Fruit fly (Drosophila melanogaster) whole organism, embryonic: ENCODE data around the gene mof.

Experiments used
- Ada2b ChIP-seq: fragments of 200-800 bp; sonication (Bioruptor generic); IDR thresholded peaks from 2 replicates; pipeline ENCODE4 v1.3.6; 2022; ENCODE audit warnings: missing biosample characterization, missing genetic modification characterization
- Awh ChIP-seq: fragments of 200-800 bp; sonication (Bioruptor generic); IDR thresholded peaks from 2 replicates; pipeline ENCODE4, ENCODE4 v1.3.6; 2022; ENCODE audit warnings: missing biosample characterization, missing genetic modification characterization
- CG11504 ChIP-seq: fragments of 200-800 bp; sonication (Bioruptor generic); optimal IDR thresholded peaks from 3 replicates; lab custom pipeline; 2019; ENCODE audit warnings: missing biosample characterization, mild to moderate bottlenecking, missing genetic modification characterization, moderate library complexity
- CG12071 ChIP-seq: fragments of 200-800 bp; sonication (Bioruptor generic); optimal IDR thresholded peaks from 3 replicates; lab custom pipeline; 2018; ENCODE audit warnings: missing biosample characterization, mild to moderate bottlenecking, missing genetic modification characterization
- CG12236 ChIP-seq: fragments of 200-800 bp; sonication (Bioruptor generic); optimal IDR thresholded peaks from 2 replicates; lab custom pipeline; 2016; ENCODE audit warnings: missing biosample characterization, missing genetic modification characterization
- CG14667 ChIP-seq: fragments of 200-800 bp; sonication (Bioruptor generic); IDR thresholded peaks from 2 replicates; pipeline ENCODE4 v1.3.6; 2022; ENCODE audit warnings: missing biosample characterization, missing genetic modification characterization
- CG15601 ChIP-seq: fragments of 200-800 bp; sonication (Bioruptor generic); optimal IDR thresholded peaks from 3 replicates; lab custom pipeline; 2019; ENCODE audit warnings: missing biosample characterization, mild to moderate bottlenecking, missing genetic modification characterization, moderate library complexity
- CG16779 ChIP-seq: fragments of 200-800 bp; sonication (Bioruptor generic); IDR thresholded peaks from 2 replicates; pipeline ENCODE4 v1.3.6; 2022; ENCODE audit warnings: missing biosample characterization, missing genetic modification characterization
- CG17186 ChIP-seq: fragments of 200-800 bp; sonication (Bioruptor generic); optimal IDR thresholded peaks from 3 replicates; lab custom pipeline; 2017; ENCODE audit warnings: missing biosample characterization, missing genetic modification reagents, missing genetic modification characterization
- CG18619 ChIP-seq: fragments of 200-800 bp; sonication (Bioruptor generic); optimal IDR thresholded peaks from 3 replicates; lab custom pipeline; 2017; ENCODE audit warnings: missing biosample characterization, mild to moderate bottlenecking, missing genetic modification characterization
- CG18764 ChIP-seq: fragments of 200-800 bp; sonication (Bioruptor generic); optimal IDR thresholded peaks from 3 replicates; lab custom pipeline; 2016; ENCODE audit warnings: missing biosample characterization, missing genetic modification characterization
- CG2712 ChIP-seq: fragments of 200-800 bp; optimal IDR thresholded peaks from 3 replicates; lab custom pipeline; 2019; ENCODE audit warnings: missing biosample characterization, mild to moderate bottlenecking, missing genetic modification characterization, moderate library complexity
- CG7745 ChIP-seq: fragments of 200-800 bp; sonication (Bioruptor generic); optimal IDR thresholded peaks from 2 replicates; lab custom pipeline; 2018; ENCODE audit warnings: missing biosample characterization, mild to moderate bottlenecking, missing genetic modification characterization, moderate library complexity
- CG7839 ChIP-seq: fragments of 200-800 bp; sonication (Bioruptor generic); optimal IDR thresholded peaks from 3 replicates; lab custom pipeline; 2018; ENCODE audit warnings: missing biosample characterization, mild to moderate bottlenecking, missing genetic modification characterization, moderate library complexity
- CG7963 ChIP-seq: fragments of 200-800 bp; sonication (Bioruptor generic); IDR thresholded peaks from 3 replicates; pipeline ENCODE4 v1.3.6; 2022; ENCODE audit warnings: missing biosample characterization, missing genetic modification characterization; ENCODE audit not compliant: partially characterized antibody
- CG8944 ChIP-seq: fragments of 200-800 bp; sonication (Bioruptor generic); optimal IDR thresholded peaks from 3 replicates; lab custom pipeline; 2016; ENCODE audit warnings: missing biosample characterization, missing genetic modification characterization
- CG9727 ChIP-seq: fragments of 200-800 bp; sonication (Bioruptor generic); optimal IDR thresholded peaks from 3 replicates; lab custom pipeline; 2017; ENCODE audit warnings: missing biosample characterization, mild to moderate bottlenecking, missing genetic modification characterization
- CG9932 ChIP-seq: fragments of 200-800 bp; sonication (Bioruptor generic); IDR thresholded peaks from 2 replicates; pipeline ENCODE4 v1.3.6; 2022; ENCODE audit warnings: missing biosample characterization, missing genetic modification characterization
- D19B ChIP-seq: fragments of 200-800 bp; sonication (Bioruptor generic); optimal IDR thresholded peaks from 2 replicates; lab custom pipeline; 2017; ENCODE audit warnings: missing biosample characterization, mild to moderate bottlenecking, missing genetic modification characterization
- Hmx ChIP-seq: fragments of 200-800 bp; sonication (Bioruptor generic); optimal IDR thresholded peaks from 2 replicates; lab custom pipeline; 2016; ENCODE audit warnings: missing biosample characterization, missing genetic modification characterization
- Hr51 ChIP-seq, 2 experiments: fragments of 200-800 bp; sonication (Bioruptor generic); optimal IDR thresholded peaks; 2 replicates in 1 of 2; 3 replicates in 1 of 2; lab custom pipeline; 2016 to 2018; ENCODE audit warnings: missing biosample characterization in 2 of 2, missing genetic modification characterization in 2 of 2, mild to moderate bottlenecking in 1 of 2, moderate library complexity in 1 of 2
- Hsf ChIP-seq: fragments of 200-800 bp; sonication (Bioruptor generic); optimal IDR thresholded peaks from 3 replicates; lab custom pipeline; 2016; ENCODE audit warnings: missing biosample characterization, missing genetic modification characterization
- MESR4 ChIP-seq: fragments of 200-800 bp; sonication (Bioruptor generic); optimal IDR thresholded peaks from 2 replicates; lab custom pipeline; 2018; ENCODE audit warnings: missing biosample characterization, mild to moderate bottlenecking, missing genetic modification characterization, moderate library complexity
- Optix ChIP-seq: fragments of 200-800 bp; sonication (Bioruptor generic); IDR thresholded peaks from 3 replicates; pipeline ENCODE4 v1.3.6; 2022; ENCODE audit warnings: missing biosample characterization, missing genetic modification characterization
- PHDP ChIP-seq: fragments of 200-800 bp; sonication (Bioruptor generic); optimal IDR thresholded peaks from 3 replicates; lab custom pipeline; 2018; ENCODE audit warnings: missing biosample characterization, mild to moderate bottlenecking, missing genetic modification characterization, moderate library complexity
- Ptx1 ChIP-seq: fragments of 200-800 bp; sonication (Bioruptor generic); IDR thresholded peaks from 2 replicates; pipeline ENCODE4 v1.3.6; 2022; ENCODE audit warnings: missing biosample characterization, missing genetic modification characterization
- Rx ChIP-seq: fragments of 200-800 bp; sonication (Bioruptor generic); IDR thresholded peaks from 2 replicates; pipeline ENCODE4 v1.3.6; 2022; ENCODE audit warnings: missing biosample characterization, missing genetic modification characterization
- Side ChIP-seq: fragments of 200-800 bp; sonication (Bioruptor generic); optimal IDR thresholded peaks from 2 replicates; lab custom pipeline; 2016; ENCODE audit warnings: missing biosample characterization, missing genetic modification characterization
- abd-A ChIP-seq: fragments of 200-800 bp; sonication (Bioruptor generic); optimal IDR thresholded peaks from 3 replicates; lab custom pipeline; 2019; ENCODE audit warnings: missing biosample characterization, mild to moderate bottlenecking, missing genetic modification characterization, moderate library complexity
- ato ChIP-seq: fragments of 200-800 bp; sonication (Bioruptor generic); IDR thresholded peaks from 2 replicates; pipeline ENCODE4 v1.3.6; 2022; ENCODE audit warnings: missing biosample characterization, missing genetic modification characterization; ENCODE audit not compliant: partially characterized antibody
- dpn ChIP-seq, 2 experiments: fragments of 200-800 bp; sonication (Bioruptor generic); optimal IDR thresholded peaks; 3 replicates each; lab custom pipeline; 2016; ENCODE audit warnings: missing biosample characterization in 2 of 2, missing genetic modification characterization in 2 of 2
- dysf ChIP-seq: fragments of 200-800 bp; sonication (Bioruptor generic); IDR thresholded peaks from 3 replicates; pipeline ENCODE4 v1.3.6; 2022; ENCODE audit warnings: missing biosample characterization, missing genetic modification characterization
- ems ChIP-seq: fragments of 200-800 bp; sonication (Bioruptor generic); optimal IDR thresholded peaks from 3 replicates; lab custom pipeline; 2016; ENCODE audit warnings: missing biosample characterization, missing genetic modification characterization
- fd102C ChIP-seq: fragments of 200-800 bp; sonication (Bioruptor generic); optimal IDR thresholded peaks from 2 replicates; lab custom pipeline; 2018; ENCODE audit warnings: missing biosample characterization, mild to moderate bottlenecking, missing genetic modification characterization, moderate library complexity
- gem ChIP-seq: fragments of 200-800 bp; sonication (Bioruptor generic); optimal IDR thresholded peaks from 2 replicates; lab custom pipeline; 2019; ENCODE audit warnings: missing biosample characterization, mild to moderate bottlenecking, missing genetic modification characterization, moderate library complexity
- gro ChIP-seq: fragments of 200-800 bp; sonication (Bioruptor generic); optimal IDR thresholded peaks from 2 replicates; lab custom pipeline; 2016; ENCODE audit warnings: missing biosample characterization, missing genetic modification characterization
- jing ChIP-seq: fragments of 200-800 bp; sonication (Bioruptor generic); optimal IDR thresholded peaks from 2 replicates; lab custom pipeline; 2018; ENCODE audit warnings: missing biosample characterization, mild to moderate bottlenecking, missing genetic modification characterization
- knrl ChIP-seq: fragments of 200-800 bp; sonication (Bioruptor generic); IDR thresholded peaks from 3 replicates; pipeline ENCODE4 v1.3.6; 2022; ENCODE audit warnings: missing biosample characterization, missing genetic modification characterization; ENCODE audit not compliant: partially characterized antibody
- lab ChIP-seq: fragments of 200-800 bp; sonication (Bioruptor generic); optimal IDR thresholded peaks from 3 replicates; lab custom pipeline; 2017; ENCODE audit warnings: missing biosample characterization, missing genetic modification characterization, mild to moderate bottlenecking, moderate library complexity, missing genetic modification reagents
- p53 ChIP-seq: fragments of 200-800 bp; sonication (Bioruptor generic); optimal IDR thresholded peaks from 2 replicates; lab custom pipeline; 2016; ENCODE audit warnings: missing biosample characterization, missing genetic modification characterization
- prd ChIP-seq, 3 experiments: fragments of >200 bp in 2 of 3; fragments of 200-800 bp in 1 of 3; sonication (Bioruptor generic) in 1 of 3; optimal IDR thresholded peaks in 2 of 3; IDR thresholded peaks in 1 of 3; 2 replicates in 2 of 3; 3 replicates in 1 of 3; pipeline versions ENCODE4 v1.3.6 to Lab custom; 2017 to 2022; ENCODE audit warnings: missing biosample characterization in 1 of 3, missing genetic modification characterization in 1 of 3
- ranshi ChIP-seq: fragments of 200-800 bp; sonication (Bioruptor generic); IDR thresholded peaks from 2 replicates; pipeline ENCODE4 v1.3.6; 2022; ENCODE audit warnings: missing biosample characterization, missing genetic modification characterization
- rib ChIP-seq: fragments of 200-800 bp; sonication (Bioruptor generic); IDR thresholded peaks from 2 replicates; pipeline ENCODE4 v1.3.6; 2022; ENCODE audit warnings: missing biosample characterization, missing genetic modification characterization
- sens ChIP-seq: fragments of 200-800 bp; sonication (Bioruptor generic); peaks from one replicate; lab custom pipeline; 2016; ENCODE audit warnings: missing biosample characterization, missing genetic modification characterization
- sens-2 ChIP-seq: fragments of 200-800 bp; sonication (Bioruptor generic); IDR thresholded peaks from 2 replicates; pipeline ENCODE4 v1.3.6; 2022; ENCODE audit warnings: missing biosample characterization, missing genetic modification characterization
- sr ChIP-seq: fragments of 200-800 bp; sonication (Bioruptor generic); IDR thresholded peaks from 3 replicates; pipeline ENCODE4 v1.3.6; 2022; ENCODE audit warnings: missing biosample characterization, missing genetic modification characterization
- tin ChIP-seq: fragments of 200-800 bp; sonication (Bioruptor generic); optimal IDR thresholded peaks from 3 replicates; lab custom pipeline; 2016; ENCODE audit warnings: missing biosample characterization, missing genetic modification characterization
- tll ChIP-seq, 2 experiments: fragments of 200-800 bp in 1 of 2; fragments of >200 bp in 1 of 2; sonication (Bioruptor generic) in 1 of 2; optimal IDR thresholded peaks; 2 replicates each; lab custom pipeline; 2017 to 2019; ENCODE audit warnings: missing biosample characterization in 2 of 2, missing genetic modification characterization in 2 of 2, mild to moderate bottlenecking in 1 of 2, moderate library complexity in 1 of 2
- tup ChIP-seq: fragments of 200-800 bp; sonication (Bioruptor generic); optimal IDR thresholded peaks from 2 replicates; lab custom pipeline; 2016; ENCODE audit warnings: missing biosample characterization, mild to moderate bottlenecking, missing genetic modification characterization, moderate library complexity
- tx ChIP-seq: fragments of 200-800 bp; sonication (Bioruptor generic); optimal IDR thresholded peaks from 2 replicates; lab custom pipeline; 2016; ENCODE audit warnings: missing biosample characterization, missing genetic modification characterization

The mof gene

DNA sequence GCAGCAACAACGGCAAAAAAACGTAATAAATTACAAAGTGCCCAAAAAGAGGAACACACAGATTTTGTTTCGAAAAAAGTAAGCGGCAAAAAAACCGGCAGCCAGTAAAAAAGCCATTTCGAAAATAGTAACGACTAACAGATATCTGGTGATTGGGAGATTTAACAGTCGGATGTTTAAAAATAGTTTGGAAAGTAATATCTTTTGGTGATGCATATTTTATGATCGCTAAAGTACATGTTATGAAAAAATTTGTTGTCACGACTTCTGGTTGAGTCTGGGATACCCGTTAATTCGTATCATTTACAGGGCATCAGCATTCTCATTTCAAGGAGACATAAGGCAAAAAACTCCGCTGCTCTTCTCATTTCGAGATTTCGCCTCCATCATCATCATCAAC, 46.5 kb upstream of the mof start (continued):
- TF ChIP-seq CG8944 (GFP tag; lab: Kevin White, UChicago) (no peak), p53 (GFP tag; lab: Kevin White, UChicago) (no peak), CG7745 (tag; lab: Kevin White, UChicago) (no peak), Hr51 (GFP tag; optimal IDR thresholded peaks at IDR 0.05; lab: Kevin White, UChicago) (peak in 1 of 2 experiments; percentile 11), CG17186 (GFP tag; lab: Kevin White, UChicago) (no peak), sens (GFP tag; lab: Kevin White, UChicago) (peak; percentile 86), CG7839 (peak; percentile 48), dpn (GFP tag; optimal IDR thresholded peaks at IDR 0.05; lab: Kevin White, UChicago) (peak; percentile 16 to 28), MESR4 (GFP tag; lab: Kevin White, UChicago) (no peak), Rx (GFP tag; lab: Robert Waterston, UW) (no peak), Hsf (GFP tag; lab: Kevin White, UChicago) (peak; percentile 28), jing (GFP tag; lab: Kevin White, UChicago) (no peak), CG18764 (GFP tag; lab: Kevin White, UChicago) (no peak), CG15601 (tag; lab: Kevin White, UChicago) (no peak), Ptx1 (GFP tag; lab: Robert Waterston, UW) (peak; percentile 53; the same call in 1 of the 2 replicates), rib (GFP tag; lab: Robert Waterston, UW) (no peak), CG7963 (0 out of 3 replicates have a peak, but pooled peaks have one; percentile 30), Awh (no peak), ranshi (GFP tag; lab: Robert Waterston, UW) (no peak), PHDP (peak; percentile 13), gro (no peak), knrl (no peak), ato (GFP tag; lab: Robert Waterston, UW) (no peak), CG9932 (peak; percentile 24; the same call in 1 of the 2 replicates), CG12236 (no peak), CG12071 (GFP tag; lab: Kevin White, UChicago) (no peak), CG16779 (peak; percentile 17; the same call in 1 of the 2 replicates), tx (no peak), CG11504 (peak; percentile 43), tll (GFP tag; optimal IDR thresholded peaks at IDR 0.05; lab: Kevin White, UChicago) (no peak), Optix (0 out of 3 replicates have a peak, but pooled peaks have one; percentile 21), lab (GFP tag; lab: Kevin White, UChicago) (peak; percentile 27), abd-A (tag; lab: Kevin White, UChicago) (no peak), prd (optimal IDR thresholded peaks at IDR 0.05; lab: Kevin White, UChicago) (no peak), prd (GFP tag; IDR thresholded peaks at IDR 0.05; lab: Robert Waterston, UW) (peak; percentile 64; the same call in 2 of the 3 replicates), CG9727 (GFP tag; lab: Kevin White, UChicago) (peak; percentile 7), gem (tag; lab: Kevin White, UChicago) (peak; percentile 55), sr (no peak), CG2712 (peak; percentile 48), CG14667 (GFP tag; lab: Robert Waterston, UW) (no peak), dysf (GFP tag; lab: Robert Waterston, UW) (0 out of 3 replicates have a peak, but pooled peaks have one; percentile 10), tin (no peak), sens-2 (GFP tag; lab: Robert Waterston, UW) (no peak), Side (GFP tag; lab: Kevin White, UChicago) (no peak), D19B (peak; percentile 74), tup (no peak), ems (GFP tag; lab: Kevin White, UChicago) (peak; percentile 14), Hmx (GFP tag; lab: Kevin White, UChicago) (no peak), fd102C (no peak), Ada2b (GFP tag; lab: Robert Waterston, UW) (peak; percentile 42), CG18619 (no peak)
